Worm (Caenorhabditis elegans) whole organism, midembryonic: ENCODE measurements around the gene ins-14.

Source experiments
- T22C8.4 ChIP-seq: fragments of 200-800 bp; sonication (Bioruptor generic); IDR thresholded peaks from 2 replicates; pipeline ENCODE4 v1.3.6; 2022; ENCODE audit warnings: missing genetic modification characterization, missing compliant biosample characterization
- cog-1 ChIP-seq: sonication (generic microtip); optimal IDR thresholded peaks from 2 replicates; lab custom pipeline; 2016; ENCODE audit warnings: missing genetic modification characterization, missing compliant biosample characterization
- flt-1 ChIP-seq: fragments of 200-800 bp; sonication (Bioruptor generic); IDR thresholded peaks from 2 replicates; pipeline ENCODE4 v1.3.6; 2022; ENCODE audit warnings: missing genetic modification characterization, missing compliant biosample characterization
- klf-2 ChIP-seq: fragments of 200-800 bp; sonication (Bioruptor generic); conservative IDR thresholded peaks from 2 replicates; pipeline ENCODE4 v1.3.6; 2022; ENCODE audit warnings: missing genetic modification reagents, missing genetic modification characterization, missing compliant biosample characterization
- ztf-29 ChIP-seq: fragments of 200-800 bp; sonication (Bioruptor generic); IDR thresholded peaks from 2 replicates; pipeline ENCODE4 v1.3.6; 2022; ENCODE audit warnings: missing genetic modification reagents, missing genetic modification characterization, missing compliant biosample characterization

DNA sequence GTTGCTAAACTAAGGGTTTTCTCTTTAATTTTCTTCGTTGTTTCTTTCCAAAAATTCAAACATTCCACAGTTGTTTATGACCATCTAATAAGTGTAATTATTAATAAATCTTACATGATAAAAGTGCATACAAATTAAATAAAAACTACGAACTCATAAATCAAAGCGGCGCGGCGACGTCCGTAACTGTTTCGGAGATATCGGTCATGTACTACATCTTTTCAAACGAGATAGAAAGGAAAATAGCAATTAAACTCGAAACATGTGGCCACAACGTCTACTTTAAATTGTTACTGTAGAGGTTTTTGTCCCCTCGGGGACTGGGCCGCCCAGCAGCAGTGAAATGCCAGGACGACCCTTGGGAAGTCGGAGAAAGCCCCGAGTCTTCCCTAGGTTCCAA, 29.8 kb downstream of the ins-14 start:
- TF ChIP-seq klf-2 (GFP tag; lab: Robert Waterston, UW) (no peak), T22C8.4 (GFP tag; lab: Robert Waterston, UW) (no peak), flt-1 (no peak), cog-1 (tag; lab: Kevin White, UChicago) (no peak), ztf-29 (no peak)
